Fruit fly (Drosophila melanogaster) whole organism, embryonic: ENCODE data around the gene hale.

ENCODE experiments used
- Atf3 ChIP-seq: fragments of 200-800 bp; sonication (Bioruptor generic); optimal IDR thresholded peaks from 3 replicates; lab custom pipeline; 2016; ENCODE audit warnings: missing biosample characterization, missing genetic modification characterization
- Awh ChIP-seq: fragments of 200-800 bp; sonication (Bioruptor generic); IDR thresholded peaks from 2 replicates; pipeline ENCODE4, ENCODE4 v1.3.6; 2022; ENCODE audit warnings: missing biosample characterization, missing genetic modification characterization
- Bdp1 ChIP-seq: fragments of 200-800 bp; sonication (Bioruptor generic); optimal IDR thresholded peaks from 3 replicates; lab custom pipeline; 2016; ENCODE audit warnings: missing biosample characterization, missing genetic modification characterization
- CG10431 ChIP-seq: fragments of 200-800 bp; sonication (Bioruptor generic); optimal IDR thresholded peaks from 3 replicates; lab custom pipeline; 2018; ENCODE audit warnings: missing biosample characterization, mild to moderate bottlenecking, missing genetic modification characterization
- CG10959 ChIP-seq: fragments of 200-800 bp; sonication (Bioruptor generic); IDR thresholded peaks from 2 replicates; pipeline ENCODE4 v1.3.6; 2022; ENCODE audit warnings: missing biosample characterization, missing genetic modification characterization
- CG10979 ChIP-seq: fragments of 200-800 bp; sonication (Bioruptor generic); optimal IDR thresholded peaks from 2 replicates; lab custom pipeline; 2018; ENCODE audit warnings: missing biosample characterization, mild to moderate bottlenecking, missing genetic modification characterization, moderate library complexity
- CG12071 ChIP-seq: fragments of 200-800 bp; sonication (Bioruptor generic); optimal IDR thresholded peaks from 3 replicates; lab custom pipeline; 2018; ENCODE audit warnings: missing biosample characterization, mild to moderate bottlenecking, missing genetic modification characterization
- CG12219 ChIP-seq: fragments of 200-800 bp; sonication (Bioruptor generic); optimal IDR thresholded peaks from 3 replicates; lab custom pipeline; 2018; ENCODE audit warnings: missing biosample characterization, mild to moderate bottlenecking, missing genetic modification characterization
- CG1529 ChIP-seq: fragments of 200-800 bp; sonication (Bioruptor generic); optimal IDR thresholded peaks from 3 replicates; lab custom pipeline; 2018; ENCODE audit warnings: missing biosample characterization, missing genetic modification characterization
- CG17829 ChIP-seq: fragments of 200-800 bp; optimal IDR thresholded peaks from 2 replicates; lab custom pipeline; 2019; ENCODE audit warnings: missing biosample characterization, mild to moderate bottlenecking, missing genetic modification characterization, moderate library complexity
- CG30020 ChIP-seq: fragments of 200-800 bp; optimal IDR thresholded peaks from 2 replicates; lab custom pipeline; 2019; ENCODE audit warnings: missing biosample characterization, mild to moderate bottlenecking, missing genetic modification characterization, moderate library complexity
- CG3281 ChIP-seq: fragments of 200-800 bp; sonication (Bioruptor generic); optimal IDR thresholded peaks from 3 replicates; lab custom pipeline; 2017; ENCODE audit warnings: missing biosample characterization, mild to moderate bottlenecking, missing genetic modification characterization
- CG3847 ChIP-seq: fragments of 200-800 bp; sonication (Bioruptor generic); IDR thresholded peaks from 2 replicates; pipeline ENCODE4 v1.3.6; 2022; ENCODE audit warnings: missing biosample characterization, missing genetic modification characterization
- CG5180 ChIP-seq: fragments of 200-800 bp; sonication (Bioruptor generic); optimal IDR thresholded peaks from 3 replicates; lab custom pipeline; 2017; ENCODE audit warnings: missing biosample characterization, missing genetic modification characterization, mild to moderate bottlenecking, moderate library complexity, missing genetic modification reagents
- CG6254 ChIP-seq: fragments of 200-800 bp; sonication (Bioruptor generic); optimal IDR thresholded peaks from 3 replicates; lab custom pipeline; 2017; ENCODE audit warnings: mild to moderate bottlenecking, missing biosample characterization, missing genetic modification reagents, missing genetic modification characterization
- CG8388 ChIP-seq: fragments of 200-800 bp; sonication (Bioruptor generic); optimal IDR thresholded peaks from 2 replicates; lab custom pipeline; 2019; ENCODE audit warnings: missing biosample characterization, mild to moderate bottlenecking, missing genetic modification characterization, moderate library complexity
- CG8478 ChIP-seq: fragments of >200 bp; optimal IDR thresholded peaks from 2 replicates; lab custom pipeline; 2018
- CG9876 ChIP-seq: fragments of 200-800 bp; sonication (Bioruptor generic); optimal IDR thresholded peaks from 2 replicates; lab custom pipeline; 2016; ENCODE audit warnings: missing biosample characterization, missing genetic modification characterization
- CrebB ChIP-seq: fragments of 200-800 bp; sonication (Bioruptor generic); optimal IDR thresholded peaks from 3 replicates; lab custom pipeline; 2018; ENCODE audit warnings: missing biosample characterization, mild to moderate bottlenecking, missing genetic modification characterization
- D ChIP-seq, 2 experiments: fragments of 200-800 bp in 1 of 2; fragments of >200 bp in 1 of 2; sonication (Bioruptor generic) in 1 of 2; optimal IDR thresholded peaks; 2 replicates in 1 of 2; 3 replicates in 1 of 2; lab custom pipeline; 2017; ENCODE audit warnings: mild to moderate bottlenecking in 1 of 2, missing biosample characterization in 1 of 2, missing genetic modification characterization in 1 of 2, missing genetic modification reagents in 1 of 2
- Dip2 ChIP-seq: fragments of 200-800 bp; sonication (Bioruptor generic); IDR thresholded peaks from 2 replicates; pipeline ENCODE4 v1.3.6; 2022; ENCODE audit warnings: missing biosample characterization, missing genetic modification characterization
- Dll ChIP-seq: fragments of 200-800 bp; sonication (Bioruptor generic); IDR thresholded peaks from 4 replicates; pipeline ENCODE4 v1.3.6; 2022; ENCODE audit warnings: missing biosample characterization, missing genetic modification characterization; ENCODE audit not compliant: partially characterized antibody
- Dref ChIP-seq: fragments of 200-800 bp; sonication (Bioruptor generic); IDR thresholded peaks from 2 replicates; pipeline ENCODE4 v1.3.6; 2022; ENCODE audit warnings: missing biosample characterization, missing genetic modification characterization
- E2f1 ChIP-seq: fragments of 200-800 bp; sonication (Bioruptor generic); IDR thresholded peaks from 2 replicates; pipeline ENCODE4 v1.3.6; 2022; ENCODE audit warnings: missing biosample characterization, missing genetic modification characterization
- Lpt ChIP-seq: fragments of >200 bp; optimal IDR thresholded peaks from 2 replicates; lab custom pipeline; 2018; ENCODE audit warnings: missing biosample characterization, missing genetic modification characterization
- MBD-R2 ChIP-seq: fragments of 200-800 bp; sonication (Bioruptor generic); IDR thresholded peaks from 2 replicates; pipeline ENCODE4 v1.3.6; 2022; ENCODE audit warnings: missing biosample characterization, missing genetic modification characterization
- MESR4 ChIP-seq: fragments of 200-800 bp; sonication (Bioruptor generic); optimal IDR thresholded peaks from 2 replicates; lab custom pipeline; 2018; ENCODE audit warnings: missing biosample characterization, mild to moderate bottlenecking, missing genetic modification characterization, moderate library complexity
- Oaz ChIP-seq: fragments of 200-800 bp; sonication (Bioruptor generic); IDR thresholded peaks from 2 replicates; pipeline ENCODE4 v1.3.6; 2022; ENCODE audit warnings: missing biosample characterization, missing genetic modification characterization
- Pdp1 ChIP-seq, 2 experiments: fragments of 200-800 bp; sonication (Bioruptor generic); optimal IDR thresholded peaks; 3 replicates each; lab custom pipeline; 2016; ENCODE audit warnings: missing biosample characterization in 2 of 2, missing genetic modification characterization in 2 of 2, mild to moderate bottlenecking in 1 of 2, moderate library complexity in 1 of 2
- Vsx1 ChIP-seq: fragments of 200-800 bp; sonication (Bioruptor generic); optimal IDR thresholded peaks from 2 replicates; lab custom pipeline; 2017; ENCODE audit warnings: missing biosample characterization, mild to moderate bottlenecking, missing genetic modification characterization, missing genetic modification reagents
- ash1 ChIP-seq: fragments of 200-800 bp; sonication (Bioruptor generic); optimal IDR thresholded peaks from 2 replicates; lab custom pipeline; 2018; ENCODE audit warnings: missing biosample characterization, mild to moderate bottlenecking, missing genetic modification characterization
- bsh ChIP-seq, 2 experiments: fragments of 200-800 bp; sonication (Bioruptor generic); optimal IDR thresholded peaks; 2 replicates each; lab custom pipeline; 2017 to 2018; ENCODE audit warnings: mild to moderate bottlenecking in 2 of 2, missing biosample characterization in 2 of 2, missing genetic modification characterization in 2 of 2, moderate library complexity in 1 of 2
- cas ChIP-seq: fragments of 200-800 bp; sonication (Bioruptor generic); IDR thresholded peaks from 2 replicates; pipeline ENCODE4 v1.3.6; 2022; ENCODE audit warnings: missing biosample characterization, missing genetic modification characterization
- caup ChIP-seq: fragments of 200-800 bp; sonication (Bioruptor generic); optimal IDR thresholded peaks from 3 replicates; lab custom pipeline; 2017; ENCODE audit warnings: missing biosample characterization, mild to moderate bottlenecking, missing genetic modification characterization, moderate library complexity; ENCODE audit not compliant: severe bottlenecking
- dimm ChIP-seq: fragments of 200-800 bp; sonication (Bioruptor generic); IDR thresholded peaks from 2 replicates; pipeline ENCODE4 v1.3.6; 2022; ENCODE audit warnings: missing biosample characterization, missing genetic modification characterization
- dysf ChIP-seq: fragments of 200-800 bp; sonication (Bioruptor generic); IDR thresholded peaks from 3 replicates; pipeline ENCODE4 v1.3.6; 2022; ENCODE audit warnings: missing biosample characterization, missing genetic modification characterization
- gce ChIP-seq: fragments of 200-800 bp; sonication (Bioruptor generic); IDR thresholded peaks from 3 replicates; pipeline ENCODE4 v1.3.6; 2022; ENCODE audit warnings: missing biosample characterization, missing genetic modification characterization
- hkb ChIP-seq, 2 experiments: fragments of 200-800 bp in 1 of 2; fragments of >200 bp in 1 of 2; sonication (Bioruptor generic) in 1 of 2; IDR thresholded peaks in 1 of 2; optimal IDR thresholded peaks in 1 of 2; 2 replicates each; pipeline versions ENCODE4 v1.3.6 to Lab custom; 2017 to 2022; ENCODE audit warnings: missing biosample characterization in 1 of 2, missing genetic modification characterization in 1 of 2
- ind ChIP-seq: fragments of 200-800 bp; sonication (Bioruptor generic); optimal IDR thresholded peaks from 3 replicates; lab custom pipeline; 2016; ENCODE audit warnings: missing biosample characterization, missing genetic modification characterization
- mld ChIP-seq: fragments of 200-800 bp; sonication (Bioruptor generic); IDR thresholded peaks from 3 replicates; pipeline ENCODE4 v1.3.6; 2022; ENCODE audit warnings: missing biosample characterization, missing genetic modification characterization; ENCODE audit not compliant: partially characterized antibody
- nom ChIP-seq: fragments of 200-800 bp; sonication (Bioruptor generic); optimal IDR thresholded peaks from 2 replicates; lab custom pipeline; 2017; ENCODE audit warnings: missing biosample characterization, missing genetic modification characterization, mild to moderate bottlenecking, moderate library complexity, missing genetic modification reagents
- org-1 ChIP-seq: fragments of 200-800 bp; sonication (Bioruptor generic); optimal IDR thresholded peaks from 2 replicates; lab custom pipeline; 2017; ENCODE audit warnings: missing biosample characterization, missing genetic modification characterization
- pfk ChIP-seq: fragments of 200-800 bp; sonication (Bioruptor generic); optimal IDR thresholded peaks from 2 replicates; lab custom pipeline; 2018; ENCODE audit warnings: missing biosample characterization, mild to moderate bottlenecking, missing genetic modification characterization, moderate library complexity
- stc ChIP-seq: fragments of 200-800 bp; sonication (Bioruptor generic); IDR thresholded peaks from 2 replicates; pipeline ENCODE4 v1.3.6; 2022; ENCODE audit warnings: missing biosample characterization, missing genetic modification characterization
- sug ChIP-seq: fragments of 200-800 bp; optimal IDR thresholded peaks from 2 replicates; lab custom pipeline; 2019; ENCODE audit warnings: missing biosample characterization, mild to moderate bottlenecking, missing genetic modification characterization, moderate library complexity
- tll ChIP-seq, 2 experiments: fragments of 200-800 bp in 1 of 2; fragments of >200 bp in 1 of 2; sonication (Bioruptor generic) in 1 of 2; optimal IDR thresholded peaks; 2 replicates each; lab custom pipeline; 2017 to 2019; ENCODE audit warnings: missing biosample characterization in 2 of 2, missing genetic modification characterization in 2 of 2, mild to moderate bottlenecking in 1 of 2, moderate library complexity in 1 of 2
- trem ChIP-seq: fragments of 200-800 bp; optimal IDR thresholded peaks from 3 replicates; lab custom pipeline; 2019; ENCODE audit warnings: missing biosample characterization, mild to moderate bottlenecking, missing genetic modification characterization, moderate library complexity

hale gene

DNA sequence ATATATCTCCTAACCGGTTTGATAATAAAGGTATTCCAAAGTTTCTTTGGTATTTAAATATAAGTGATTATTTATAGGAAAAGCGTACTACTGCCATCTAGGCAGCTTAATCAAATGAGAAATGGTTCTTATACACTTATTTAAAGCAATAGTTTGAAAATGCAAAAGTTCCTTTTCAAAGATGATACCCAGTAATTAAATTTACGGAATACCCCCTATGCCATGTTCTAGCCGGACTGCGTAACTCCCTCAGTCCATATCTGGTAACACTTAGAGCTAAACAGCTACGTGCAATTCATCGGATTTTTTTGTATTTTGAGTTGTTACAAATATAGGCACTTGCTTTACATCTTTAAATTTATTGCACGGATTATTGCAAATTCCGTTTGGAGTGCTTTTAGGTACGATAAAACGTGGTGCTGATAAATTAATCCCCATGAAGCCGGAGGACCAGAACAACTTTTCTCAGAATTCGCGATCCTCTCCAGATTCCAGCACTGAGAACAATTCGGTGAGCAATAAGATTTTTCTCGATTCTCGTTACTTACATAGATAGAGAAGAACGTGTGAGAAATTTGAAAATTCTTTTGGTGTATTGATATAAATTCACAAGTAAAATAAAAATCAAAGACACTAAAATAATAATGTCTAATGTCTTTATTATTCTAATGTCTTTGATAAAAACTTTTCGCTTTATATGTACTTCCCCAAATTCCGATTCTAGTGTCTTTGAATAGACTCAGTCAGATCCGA lies 17.0 kb upstream of the hale start, which contains the start of gene CG7668 (continued):
- TF ChIP-seq mld (GFP tag; lab: Robert Waterston, UW): no peak
- TF ChIP-seq Dll (GFP tag; lab: Robert Waterston, UW): peak; percentile 33; the same call in 1 of the 4 replicates
- peak; percentile 87 for TF ChIP-seq E2f1 (GFP tag; lab: Robert Waterston, UW)
- TF ChIP-seq ind (GFP tag; lab: Kevin White, UChicago): peak; percentile 89
- no peak for TF ChIP-seq ash1
- TF ChIP-seq D (optimal IDR thresholded peaks at IDR 0.05; lab: Kevin White, UChicago): no peak
- peak; percentile 86 for TF ChIP-seq D (GFP tag; optimal IDR thresholded peaks at IDR 0.05; lab: Kevin White, UChicago)
- TF ChIP-seq Bdp1 (GFP tag; lab: Kevin White, UChicago): peak; percentile 75
- TF ChIP-seq Dip2 (GFP tag; lab: Robert Waterston, UW): no peak
- TF ChIP-seq CG9876 (GFP tag; lab: Kevin White, UChicago): peak; percentile 57
- peak; percentile 83 for TF ChIP-seq CG12071
- peak; percentile 89 for TF ChIP-seq stc (GFP tag; lab: Robert Waterston, UW)
- TF ChIP-seq MESR4 (GFP tag; lab: Kevin White, UChicago): peak; percentile 67
- TF ChIP-seq bsh (GFP tag; optimal IDR thresholded peaks at IDR 0.05; lab: Kevin White, UChicago): peak; percentile 50 to 92
- peak; percentile 85 for TF ChIP-seq CG1529
- TF ChIP-seq CG30020 (tag; lab: Kevin White, UChicago): peak; percentile 87
- no peak; the same call in 2 of the 3 replicates for TF ChIP-seq dysf
- TF ChIP-seq CrebB (tag; lab: Kevin White, UChicago): peak; percentile 87
- TF ChIP-seq CG12219: peak; percentile 87
- TF ChIP-seq Oaz (GFP tag; lab: Robert Waterston, UW): peak; percentile 84; the same call in 1 of the 2 replicates
- peak; percentile 86; the same call in 1 of the 2 replicates for TF ChIP-seq cas
- TF ChIP-seq Lpt: no peak
- TF ChIP-seq CG10959: no peak; the same call in 1 of the 2 replicates
- TF ChIP-seq CG17829 (tag; lab: Kevin White, UChicago): peak; percentile 93
- TF ChIP-seq CG8478 (lab: Kevin White, UChicago): no peak
- no peak for TF ChIP-seq Awh (GFP tag; lab: Robert Waterston, UW)
- TF ChIP-seq tll (GFP tag; optimal IDR thresholded peaks at IDR 0.05; lab: Kevin White, UChicago): no peak
- TF ChIP-seq pfk (GFP tag; lab: Kevin White, UChicago): peak; percentile 47
- TF ChIP-seq trem: peak; percentile 90
- TF ChIP-seq Vsx1 (GFP tag; lab: Kevin White, UChicago): peak; percentile 81
- no peak for TF ChIP-seq dimm
- peak; percentile 87 for TF ChIP-seq nom (GFP tag; lab: Kevin White, UChicago)
- TF ChIP-seq caup (GFP tag; lab: Kevin White, UChicago): peak; percentile 91
- peak; percentile 79 for TF ChIP-seq CG6254 (GFP tag; lab: Kevin White, UChicago)
- TF ChIP-seq Atf3 (GFP tag; lab: Kevin White, UChicago): peak; percentile 79
- 0 out of 2 replicates have a peak, but pooled peaks have one; percentile 26 for TF ChIP-seq Dref
- TF ChIP-seq CG5180 (GFP tag; lab: Kevin White, UChicago): peak; percentile 78
- TF ChIP-seq CG10431 (GFP tag; lab: Kevin White, UChicago): peak; percentile 71
- peak; percentile 84 for TF ChIP-seq sug
- TF ChIP-seq Pdp1 (GFP tag; optimal IDR thresholded peaks at IDR 0.05; lab: Kevin White, UChicago): peak; percentile 85 to 91
- TF ChIP-seq CG8388: peak; percentile 93
- no peak for TF ChIP-seq hkb (optimal IDR thresholded peaks at IDR 0.05; lab: Kevin White, UChicago)
- peak; percentile 96 for TF ChIP-seq hkb (GFP tag; IDR thresholded peaks at IDR 0.05; lab: Robert Waterston, UW)
- no peak; the same call in 2 of the 3 replicates for TF ChIP-seq gce
- TF ChIP-seq CG3847 (GFP tag; lab: Robert Waterston, UW): peak; percentile 86
- peak; percentile 91 for TF ChIP-seq CG3281 (GFP tag; lab: Kevin White, UChicago)
- peak; percentile 85 for TF ChIP-seq org-1 (GFP tag; lab: Kevin White, UChicago)
- peak; percentile 91 for TF ChIP-seq CG10979 (tag; lab: Kevin White, UChicago)
- peak; percentile 76 for TF ChIP-seq MBD-R2 (GFP tag; lab: Robert Waterston, UW)
